Fruit fly (Drosophila melanogaster): Measurements from ENCODE around the gene alpha-Man-Ib.

- peak; percentile 19 for TF ChIP-seq CG15710 (tag; optimal IDR thresholded peaks at IDR 0.05)
- no peak for TF ChIP-seq gl (tag; optimal IDR thresholded peaks at IDR 0.05)
- TF ChIP-seq CG10348 (GFP tag; IDR thresholded peaks at IDR 0.05) = no peak
- TF ChIP-seq D1 (tag; optimal IDR thresholded peaks at IDR 0.05) = no peak
- TF ChIP-seq CG13204 (GFP tag; optimal IDR thresholded peaks at IDR 0.05) = no peak
- TF ChIP-seq Ets98B (GFP tag; IDR thresholded peaks at IDR 0.05) = peak; percentile 39; the same call in 1 of the 2 replicates
- peak; percentile 60; the same call in 2 of the 3 replicates for TF ChIP-seq CG4496 (GFP tag; IDR thresholded peaks at IDR 0.05)
- peak; percentile 9 for TF ChIP-seq CG14655 (GFP tag; optimal IDR thresholded peaks at IDR 0.05)
- TF ChIP-seq CG12605 (GFP tag; IDR thresholded peaks at IDR 0.05) = 0 out of 2 replicates have a peak, but pooled peaks have one; percentile 19
- TF ChIP-seq CG8159 (tag; optimal IDR thresholded peaks at IDR 0.05) = no peak
These were observed 44.0 kb downstream of the alpha-Man-Ib start for dm6 chr3R:29068430-29069207.

Measured in whole organism, pupa.